Worm (Caenorhabditis elegans) whole organism, L4 larva: Measurements from ENCODE around the gene Y54G2A.38.
A peak's percentile ranks its signal among the peaks of the same experiment; 100 is the strongest.

Experiments used
- Y48G9A.11 ChIP-seq: fragments of 200-800 bp; sonication (Bioruptor generic); IDR thresholded peaks from 2 replicates; pipeline ENCODE4 v1.3.6; 2022; ENCODE audit warnings: missing genetic modification reagents, missing genetic modification characterization, missing compliant biosample characterization
- aha-1 ChIP-seq: fragments of 150-350 bp; peaks from one replicate; lab custom pipeline; 2014; ENCODE audit warnings: missing biosample characterization, missing genetic modification characterization
- ama-1 ChIP-seq: fragments of 150-350 bp; optimal IDR thresholded peaks from 2 replicates; lab custom pipeline; 2014; ENCODE audit warnings: inconsistent platforms, mixed read lengths
- arid-1 ChIP-seq: fragments of 200-800 bp; sonication (Bioruptor generic); conservative IDR thresholded peaks from 2 replicates; pipeline ENCODE4 v1.3.6; 2022; ENCODE audit warnings: missing genetic modification reagents, missing genetic modification characterization, missing compliant biosample characterization
- ceh-28 ChIP-seq: fragments of 150-350 bp; optimal IDR thresholded peaks from 2 replicates; lab custom pipeline; 2014; ENCODE audit warnings: missing biosample characterization, missing genetic modification reagents, missing genetic modification characterization
- ceh-44 ChIP-seq: fragments of 200-800 bp; sonication (Bioruptor generic); IDR thresholded peaks from 2 replicates; pipeline ENCODE4 v1.3.6; 2022; ENCODE audit warnings: missing genetic modification reagents, missing genetic modification characterization, missing compliant biosample characterization
- ceh-62 ChIP-seq: sonication (generic microtip); optimal IDR thresholded peaks from 2 replicates; lab custom pipeline; 2017; ENCODE audit warnings: missing biosample characterization, missing genetic modification characterization
- cey-2 ChIP-seq: sonication (generic microtip); optimal IDR thresholded peaks from 3 replicates; lab custom pipeline; 2017; ENCODE audit warnings: missing genetic modification characterization, mild to moderate bottlenecking, missing compliant biosample characterization, antibody characterized with exemption, borderline replicate concordance; ENCODE audit not compliant: insufficient read depth
- ctbp-1 ChIP-seq: fragments of 200-800 bp; sonication (Bioruptor generic); IDR thresholded peaks from 2 replicates; pipeline ENCODE4 v1.3.6; 2022; ENCODE audit warnings: missing genetic modification reagents, missing genetic modification characterization, missing compliant biosample characterization
- daf-12 ChIP-seq: fragments of 150-350 bp; optimal IDR thresholded peaks from 2 replicates; lab custom pipeline; 2014; ENCODE audit warnings: missing biosample characterization, missing genetic modification reagents, missing genetic modification characterization
- daf-16 ChIP-seq, 3 experiments: sonication (generic microtip); optimal IDR thresholded peaks; 2 replicates each; lab custom pipeline; 2016 to 2017; ENCODE audit warnings: missing genetic modification characterization in 3 of 3, missing genetic modification reagents in 3 of 3, mild to moderate bottlenecking in 2 of 3, missing compliant biosample characterization in 2 of 3, missing biosample characterization in 1 of 3, moderate library complexity in 1 of 3
- daf-19 ChIP-seq: fragments of 200-800 bp; sonication (Bioruptor generic); conservative IDR thresholded peaks from 2 replicates; pipeline ENCODE4 v1.3.6; 2022; ENCODE audit warnings: missing genetic modification characterization, missing compliant biosample characterization
- daf-8 ChIP-seq: fragments of 200-800 bp; sonication (Bioruptor generic); IDR thresholded peaks from 2 replicates; pipeline ENCODE4 v1.3.6; 2022; ENCODE audit warnings: missing genetic modification characterization, missing compliant biosample characterization
- duxl-1 ChIP-seq: sonication (generic microtip); optimal IDR thresholded peaks from 2 replicates; lab custom pipeline; 2016; ENCODE audit warnings: mild to moderate bottlenecking, missing genetic modification characterization, moderate library complexity, missing compliant biosample characterization; ENCODE audit not compliant: poor library complexity
- dve-1 ChIP-seq: sonication (generic microtip); optimal IDR thresholded peaks from 2 replicates; lab custom pipeline; 2017; ENCODE audit warnings: antibody characterized with exemption, mild to moderate bottlenecking, missing genetic modification characterization, missing compliant biosample characterization; ENCODE audit not compliant: insufficient read depth
- gei-8 ChIP-seq: fragments of 200-800 bp; sonication (Bioruptor generic); optimal IDR thresholded peaks from 2 replicates; lab custom pipeline; 2018; ENCODE audit warnings: mild to moderate bottlenecking, missing genetic modification characterization, missing compliant biosample characterization
- hif-1 ChIP-seq, 2 experiments: sonication (generic microtip); optimal IDR thresholded peaks; 2 replicates each; lab custom pipeline; 2016 to 2017; ENCODE audit warnings: missing compliant biosample characterization in 2 of 2, missing genetic modification characterization in 2 of 2, missing genetic modification reagents in 2 of 2, missing genotype in 2 of 2, mild to moderate bottlenecking in 1 of 2
- hmg-1.1 ChIP-seq: fragments of 200-800 bp; sonication (Bioruptor generic); IDR thresholded peaks from 2 replicates; pipeline ENCODE4 v1.3.6; 2022; ENCODE audit warnings: missing genetic modification reagents, missing genetic modification characterization, missing compliant biosample characterization
- lin-1 ChIP-seq: fragments of 200-800 bp; sonication (Bioruptor generic); IDR thresholded peaks from 2 replicates; pipeline ENCODE4 v1.3.6; 2022; ENCODE audit warnings: missing genetic modification reagents, missing genetic modification characterization, missing compliant biosample characterization
- lin-15B ChIP-seq: fragments of 150-350 bp; sonication (generic microtip); optimal IDR thresholded peaks from 3 replicates; lab custom pipeline; 2014; ENCODE audit warnings: missing biosample characterization, missing genetic modification characterization
- lin-29 ChIP-seq: fragments of 200-800 bp; sonication (Bioruptor generic); IDR thresholded peaks from 2 replicates; pipeline ENCODE4 v1.3.6; 2022; ENCODE audit warnings: missing genetic modification reagents, missing genetic modification characterization, missing compliant biosample characterization
- lin-38 ChIP-seq: fragments of 200-800 bp; sonication (Bioruptor generic); IDR thresholded peaks from 2 replicates; pipeline ENCODE4 v1.3.6; 2022; ENCODE audit warnings: missing genetic modification reagents, missing genetic modification characterization, missing compliant biosample characterization
- lin-39 ChIP-seq: fragments of 150-350 bp; optimal IDR thresholded peaks from 2 replicates; lab custom pipeline; 2014; ENCODE audit warnings: missing biosample characterization, missing genetic modification reagents, missing genetic modification characterization
- madf-5 ChIP-seq, 2 experiments: fragments of 200-800 bp; sonication (Bioruptor generic); IDR thresholded peaks; 2 replicates each; pipeline ENCODE4 v1.3.6; 2022; ENCODE audit warnings: missing compliant biosample characterization in 2 of 2, missing genetic modification characterization in 2 of 2
- mep-1 ChIP-seq: fragments of 150-350 bp; sonication (generic microtip); optimal IDR thresholded peaks from 3 replicates; lab custom pipeline; 2014; ENCODE audit warnings: missing biosample characterization, missing genetic modification characterization
- mes-2 ChIP-seq: sonication (generic microtip); optimal IDR thresholded peaks from 2 replicates; lab custom pipeline; 2016; ENCODE audit warnings: missing genotype, mild to moderate bottlenecking, missing genetic modification characterization, missing compliant biosample characterization; ENCODE audit not compliant: poor library complexity, severe bottlenecking
- mxl-3 ChIP-seq: fragments of 200-800 bp; sonication (Bioruptor generic); optimal IDR thresholded peaks from 2 replicates; lab custom pipeline; 2018; ENCODE audit warnings: mild to moderate bottlenecking, missing genetic modification characterization, missing compliant biosample characterization
- nhr-10 ChIP-seq: fragments of 150-350 bp; optimal IDR thresholded peaks from 2 replicates; lab custom pipeline; 2014; ENCODE audit warnings: missing biosample characterization, missing genetic modification characterization
- nhr-102 ChIP-seq: sonication (generic microtip); optimal IDR thresholded peaks from 2 replicates; lab custom pipeline; 2016; ENCODE audit warnings: mild to moderate bottlenecking, missing genetic modification characterization, moderate library complexity, missing compliant biosample characterization
- nhr-111 ChIP-seq: fragments of 200-800 bp; sonication (Bioruptor generic); optimal IDR thresholded peaks from 2 replicates; lab custom pipeline; 2018; ENCODE audit warnings: mild to moderate bottlenecking, missing genetic modification characterization, missing compliant biosample characterization
- nhr-237 ChIP-seq: sonication (generic microtip); optimal IDR thresholded peaks from 2 replicates; lab custom pipeline; 2017; ENCODE audit warnings: missing biosample characterization, missing genetic modification characterization
- nhr-25 ChIP-seq: sonication (generic microtip); optimal IDR thresholded peaks from 2 replicates; lab custom pipeline; 2017; ENCODE audit warnings: missing genetic modification characterization, mild to moderate bottlenecking, missing compliant biosample characterization, antibody characterized with exemption, moderate library complexity, borderline replicate concordance; ENCODE audit not compliant: insufficient read depth
- nhr-28 ChIP-seq: fragments of 150-350 bp; optimal IDR thresholded peaks from 2 replicates; lab custom pipeline; 2014; ENCODE audit warnings: missing biosample characterization, missing genetic modification characterization
- nhr-41 ChIP-seq: fragments of 200-800 bp; sonication (Bioruptor generic); IDR thresholded peaks from 2 replicates; pipeline ENCODE4 v1.3.6; 2022; ENCODE audit warnings: missing genetic modification reagents, missing genetic modification characterization, missing compliant biosample characterization
- nhr-42 ChIP-seq: fragments of 200-800 bp; sonication (Bioruptor generic); IDR thresholded peaks from 2 replicates; pipeline ENCODE4 v1.3.6; 2022; ENCODE audit warnings: missing genetic modification characterization, missing compliant biosample characterization
- nhr-48 ChIP-seq: sonication (generic microtip); optimal IDR thresholded peaks from 2 replicates; lab custom pipeline; 2016; ENCODE audit warnings: mild to moderate bottlenecking, missing genetic modification characterization, missing compliant biosample characterization
- nhr-76 ChIP-seq: fragments of 150-350 bp; optimal IDR thresholded peaks from 2 replicates; lab custom pipeline; 2014; ENCODE audit warnings: missing biosample characterization, missing genetic modification characterization
- pha-4 ChIP-seq, 2 experiments: fragments of 150-350 bp in 1 of 2; fragments of 200-800 bp in 1 of 2; sonication (Bioruptor generic) in 1 of 2; IDR thresholded peaks in 1 of 2; optimal IDR thresholded peaks in 1 of 2; 2 replicates each; pipeline versions ENCODE4 v1.3.6 to Lab custom; 2014 to 2022; ENCODE audit warnings: missing genetic modification characterization in 2 of 2, missing genetic modification reagents in 2 of 2, missing biosample characterization in 1 of 2, missing compliant biosample characterization in 1 of 2
- php-3 ChIP-seq: fragments of 200-800 bp; sonication (Bioruptor generic); IDR thresholded peaks from 2 replicates; pipeline ENCODE4 v1.3.6; 2022; ENCODE audit warnings: missing genetic modification reagents, missing genetic modification characterization, missing compliant biosample characterization
- pqm-1 ChIP-seq: sonication (generic microtip); optimal IDR thresholded peaks from 2 replicates; lab custom pipeline; 2017; ENCODE audit warnings: missing biosample characterization, missing genetic modification characterization
- sdz-12 ChIP-seq: fragments of 200-800 bp; sonication (Bioruptor generic); optimal IDR thresholded peaks from 2 replicates; lab custom pipeline; 2018; ENCODE audit warnings: mild to moderate bottlenecking, missing genetic modification characterization, missing compliant biosample characterization
- set-16 ChIP-seq: fragments of 200-800 bp; sonication (Bioruptor generic); IDR thresholded peaks from 2 replicates; pipeline ENCODE4 v1.3.6; 2022; ENCODE audit warnings: missing genetic modification reagents, missing genetic modification characterization, missing compliant biosample characterization
- skn-1 ChIP-seq: fragments of 150-350 bp; optimal IDR thresholded peaks from 2 replicates; lab custom pipeline; 2014; ENCODE audit warnings: missing biosample characterization, missing genetic modification characterization
- tag-97 ChIP-seq: fragments of 200-800 bp; sonication (Bioruptor generic); IDR thresholded peaks from 2 replicates; pipeline ENCODE4 v1.3.6; 2022; ENCODE audit warnings: missing genetic modification characterization, missing compliant biosample characterization
- vab-7 ChIP-seq: fragments of 200-800 bp; sonication (Bioruptor generic); IDR thresholded peaks from 2 replicates; pipeline ENCODE4 v1.3.6; 2022; ENCODE audit warnings: missing genetic modification reagents, missing genetic modification characterization, missing compliant biosample characterization
- zag-1 ChIP-seq: fragments of 150-350 bp; optimal IDR thresholded peaks from 2 replicates; lab custom pipeline; 2014; ENCODE audit warnings: missing biosample characterization, missing genetic modification characterization
- zfp-2 ChIP-seq: sonication (generic microtip); optimal IDR thresholded peaks from 2 replicates; lab custom pipeline; 2016; ENCODE audit warnings: mild to moderate bottlenecking, missing genetic modification characterization, missing compliant biosample characterization
- zfp-3 ChIP-seq: fragments of 200-800 bp; sonication (Bioruptor generic); conservative IDR thresholded peaks from 2 replicates; pipeline ENCODE4 v1.3.6; 2022; ENCODE audit warnings: missing genetic modification reagents, missing genetic modification characterization, missing compliant biosample characterization

Y54G2A.38 gene

ce11 chrIV:2773382-2773979 lies 14.2 kb downstream of the Y54G2A.38 start (continued):
- TF ChIP-seq duxl-1 = no peak
- no peak for TF ChIP-seq lin-1
- TF ChIP-seq nhr-111 (GFP tag; lab: Kevin White, UChicago) = no peak
- no peak for TF ChIP-seq pqm-1 (tag; lab: Kevin White, UChicago)
- TF ChIP-seq nhr-237 (tag; lab: Kevin White, UChicago) = no peak
- TF ChIP-seq ctbp-1 (GFP tag; lab: Robert Waterston, UW) = no peak
- TF ChIP-seq nhr-28 (tag; lab: Kevin White, UChicago) = peak; percentile 33
- TF ChIP-seq Y48G9A.11 (GFP tag; lab: Robert Waterston, UW) = no peak
- TF ChIP-seq pha-4 (GFP tag; IDR thresholded peaks at IDR 0.05; lab: Robert Waterston, UW) = no peak
- TF ChIP-seq pha-4 (tag; optimal IDR thresholded peaks at IDR 0.05; lab: Kevin White, UChicago) = peak; percentile 28
- no peak for TF ChIP-seq ceh-44 (GFP tag; lab: Robert Waterston, UW)
- TF ChIP-seq lin-38 = no peak
- TF ChIP-seq zfp-3 (GFP tag; lab: Robert Waterston, UW) = no peak
- TF ChIP-seq ama-1 = no peak
- no peak for TF ChIP-seq daf-8 (GFP tag; lab: Robert Waterston, UW)
- no peak for TF ChIP-seq nhr-102 (tag; lab: Kevin White, UChicago)
- TF ChIP-seq php-3 (GFP tag; lab: Robert Waterston, UW) = no peak
- no peak for TF ChIP-seq sdz-12 (GFP tag; lab: Kevin White, UChicago)
- TF ChIP-seq vab-7 = no peak
- no peak for TF ChIP-seq nhr-10
- TF ChIP-seq tag-97 = no peak
- TF ChIP-seq lin-15B = no peak
- TF ChIP-seq mep-1 (tag; lab: Kevin White, UChicago) = peak; percentile 29
- TF ChIP-seq dve-1 (tag; lab: Kevin White, UChicago) = peak; percentile 32

DNA sequence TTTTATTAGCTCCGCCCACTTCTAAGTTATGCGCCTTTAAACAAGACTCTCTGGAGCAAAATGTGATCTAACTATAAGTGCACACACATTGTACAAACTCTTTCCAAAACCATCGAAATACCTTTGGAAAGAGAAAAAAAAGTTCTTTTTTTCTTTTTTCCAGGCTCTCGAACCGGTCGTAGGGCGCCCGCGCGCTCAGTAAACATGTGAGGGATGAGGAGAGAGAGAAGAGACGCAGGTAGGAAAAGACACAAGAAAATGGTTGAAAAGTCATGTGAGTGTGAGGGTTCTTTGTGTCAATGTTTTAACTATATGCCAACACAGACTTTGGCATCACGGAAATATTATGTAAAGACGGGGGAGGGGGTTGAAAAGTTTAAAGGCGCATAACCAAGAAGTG lies 15.2 kb downstream of the Y54G2A.38 start:
- no peak for TF ChIP-seq nhr-48 (tag; lab: Kevin White, UChicago)
- TF ChIP-seq lin-29 = peak; percentile 77
- TF ChIP-seq daf-8 (GFP tag; lab: Robert Waterston, UW) = no peak
- TF ChIP-seq lin-39 (tag; lab: Kevin White, UChicago) = no peak
- no peak for TF ChIP-seq ceh-28 (tag; lab: Kevin White, UChicago)
- TF ChIP-seq hmg-1.1 = peak; percentile 82
- TF ChIP-seq ceh-62 = no peak
- TF ChIP-seq nhr-42 (GFP tag; lab: Robert Waterston, UW) = 0 out of 2 replicates have a peak, but pooled peaks have one; percentile 58
- TF ChIP-seq nhr-41 (GFP tag; lab: Robert Waterston, UW) = no peak
- TF ChIP-seq vab-7 = no peak
- no peak for TF ChIP-seq daf-12 (tag; lab: Kevin White, UChicago)
- TF ChIP-seq aha-1 = peak; percentile 98
- no peak for TF ChIP-seq daf-19 (GFP tag; lab: Robert Waterston, UW)
- TF ChIP-seq hif-1 (tag; optimal IDR thresholded peaks at IDR 0.05; lab: Kevin White, UChicago) = peak in 1 of 2 experiments; percentile 43
- no peak for TF ChIP-seq pqm-1 (tag; lab: Kevin White, UChicago)
- no peak for TF ChIP-seq nhr-76 (tag; lab: Kevin White, UChicago)
- peak; percentile 31; the same call in 1 of the 2 replicates for TF ChIP-seq set-16 (GFP tag; lab: Robert Waterston, UW)
- TF ChIP-seq daf-16 (GFP tag; optimal IDR thresholded peaks at IDR 0.05; lab: Kevin White, UChicago) = peak in 1 of 2 experiments; percentile 20
- peak; percentile 88 for TF ChIP-seq daf-16 (tag; optimal IDR thresholded peaks at IDR 0.05; lab: Kevin White, UChicago)
- no peak for TF ChIP-seq nhr-25 (tag; lab: Kevin White, UChicago)
- TF ChIP-seq skn-1 = no peak
- TF ChIP-seq zag-1 = no peak
- TF ChIP-seq cey-2 (tag; lab: Kevin White, UChicago) = no peak
- peak; percentile 46; the same call in 1 of the 2 replicates for TF ChIP-seq arid-1 (GFP tag; lab: Robert Waterston, UW)
- no peak; the same call in 1 of the 2 replicates for TF ChIP-seq zfp-3 (GFP tag; lab: Robert Waterston, UW)
- TF ChIP-seq mxl-3 (GFP tag; lab: Kevin White, UChicago) = peak; percentile 73
- no peak for TF ChIP-seq madf-5 (GFP tag; IDR thresholded peaks at IDR 0.05; lab: Robert Waterston, UW)
- no peak for TF ChIP-seq gei-8 (GFP tag; lab: Kevin White, UChicago)
- peak; percentile 58 for TF ChIP-seq mes-2 (tag; lab: Kevin White, UChicago)
- peak; percentile 41; the same call in 1 of the 2 replicates for TF ChIP-seq lin-38
- TF ChIP-seq zfp-2 (tag; lab: Kevin White, UChicago) = no peak
